Worm (Caenorhabditis elegans): ENCODE measurements around the gene Y75B8A.8.

- TF ChIP-seq akir-1 (GFP tag; optimal IDR thresholded peaks at IDR 0.05): no peak
- TF ChIP-seq sptf-2 (GFP tag; optimal IDR thresholded peaks at IDR 0.05): no peak
- no peak for TF ChIP-seq nfya-1 (tag; optimal IDR thresholded peaks at IDR 0.05; ENCODE audit: borderline replicate concordance, insufficient read depth)
- no peak for TF ChIP-seq snpc-1.3 (tag; optimal IDR thresholded peaks at IDR 0.05; ENCODE audit: insufficient read depth)
- TF ChIP-seq B0261.1 (tag; optimal IDR thresholded peaks at IDR 0.05): no peak
- no peak for TF ChIP-seq snpc-4 (GFP tag; optimal IDR thresholded peaks at IDR 0.05)
- no peak for TF ChIP-seq snpc-4 (tag; optimal IDR thresholded peaks at IDR 0.05)
- TF ChIP-seq rec-8 (tag; optimal IDR thresholded peaks at IDR 0.05): no peak
- TF ChIP-seq nfyb-1 (GFP tag; IDR thresholded peaks at IDR 0.05): no peak
- TF ChIP-seq ztf-6 (GFP tag; IDR thresholded peaks at IDR 0.05): no peak
- TF ChIP-seq F37B4.10 (GFP tag; IDR thresholded peaks at IDR 0.05): no peak
Measured at ce11 chrIII:12123427-12123826, 37.1 kb upstream of the Y75B8A.8 start.

Measured in whole organism, young adult.